Fruit fly (Drosophila melanogaster): ENCODE data around the gene CG18048.

- no peak for TF ChIP-seq CG7101 (tag; optimal IDR thresholded peaks at IDR 0.05)
- no peak for TF ChIP-seq tj (GFP tag; optimal IDR thresholded peaks at IDR 0.05)
- TF ChIP-seq Clk (GFP tag; optimal IDR thresholded peaks at IDR 0.05), result no peak
These were observed 16.1 kb upstream of the CG18048 start, which contains the start of gene Osi18 for dm6 chr3R:6329774-6330298.
